Fruit fly (Drosophila melanogaster): ENCODE data around the gene Arp5.

Gene Arp5

dm6 chr3R:18198518-18199118 lies 13.3 kb downstream of the Arp5 start (continued):
- TF ChIP-seq kah (GFP tag; optimal IDR thresholded peaks at IDR 0.05): peak; percentile 60
- TF ChIP-seq CG15269 (tag; optimal IDR thresholded peaks at IDR 0.05): peak; percentile 25
- TF ChIP-seq Aef1 (GFP tag; IDR thresholded peaks at IDR 0.05): no peak
- TF ChIP-seq hb (GFP tag; IDR thresholded peaks at IDR 0.05; ENCODE audit: partially characterized antibody): no peak
- TF ChIP-seq GATAe (GFP tag; conservative IDR thresholded peaks at IDR 0.05): no peak
- no peak for TF ChIP-seq Poxn (GFP tag; IDR thresholded peaks at IDR 0.05)
- TF ChIP-seq ftz-f1 (GFP tag; optimal IDR thresholded peaks at IDR 0.05): no peak
- TF ChIP-seq inv (GFP tag; IDR thresholded peaks at IDR 0.05; ENCODE audit: partially characterized antibody): no peak
- TF ChIP-seq lov (optimal IDR thresholded peaks at IDR 0.05): no peak
- no peak for TF ChIP-seq lov (GFP tag; IDR thresholded peaks at IDR 0.05)
- no peak for TF ChIP-seq zfh1 (GFP tag; IDR thresholded peaks at IDR 0.05)
- TF ChIP-seq eve (GFP tag; optimal IDR thresholded peaks at IDR 0.05): no peak
- TF ChIP-seq Scr (GFP tag; IDR thresholded peaks at IDR 0.05; ENCODE audit: partially characterized antibody): no peak
- TF ChIP-seq TFAM (GFP tag; optimal IDR thresholded peaks at IDR 0.05): no peak
- no peak for TF ChIP-seq Hmx (GFP tag; optimal IDR thresholded peaks at IDR 0.05)
- TF ChIP-seq stc (GFP tag; IDR thresholded peaks at IDR 0.05): no peak
- TF ChIP-seq CG30431 (GFP tag; optimal IDR thresholded peaks at IDR 0.05): no peak
- TF ChIP-seq Ravus (GFP tag; IDR thresholded peaks at IDR 0.05): no peak
- no peak for TF ChIP-seq chif (GFP tag; optimal IDR thresholded peaks at IDR 0.05)
- TF ChIP-seq Oaz (GFP tag; IDR thresholded peaks at IDR 0.05): no peak
- TF ChIP-seq ash1 (GFP tag; optimal IDR thresholded peaks at IDR 0.05): no peak
- no peak for TF ChIP-seq shn (GFP tag; optimal IDR thresholded peaks at IDR 0.05)
- peak; percentile 68 for TF ChIP-seq CG17568 (GFP tag; optimal IDR thresholded peaks at IDR 0.05)
- TF ChIP-seq CG9609 (GFP tag; optimal IDR thresholded peaks at IDR 0.05): no peak
- TF ChIP-seq CG11093 (GFP tag; IDR thresholded peaks at IDR 0.05): no peak
- TF ChIP-seq repo (GFP tag; optimal IDR thresholded peaks at IDR 0.05): peak; percentile 32
- TF ChIP-seq CG34224 (GFP tag; IDR thresholded peaks at IDR 0.05; ENCODE audit: partially characterized antibody): no peak
- no peak for TF ChIP-seq ken (GFP tag; IDR thresholded peaks at IDR 0.05)
- no peak for TF ChIP-seq Rx (GFP tag; IDR thresholded peaks at IDR 0.05)
- no peak for TF ChIP-seq chn (GFP tag; optimal IDR thresholded peaks at IDR 0.05)
- no peak for TF ChIP-seq CG30403 (GFP tag; optimal IDR thresholded peaks at IDR 0.05)
- peak; percentile 57 for TF ChIP-seq CG4707 (GFP tag; optimal IDR thresholded peaks at IDR 0.05)
- no peak for TF ChIP-seq CG1647 (GFP tag; optimal IDR thresholded peaks at IDR 0.05)
- peak; percentile 52 for TF ChIP-seq CG31365 (tag; optimal IDR thresholded peaks at IDR 0.05)
- TF ChIP-seq insv (GFP tag; optimal IDR thresholded peaks at IDR 0.05): no peak
- TF ChIP-seq CG9797 (GFP tag; optimal IDR thresholded peaks at IDR 0.05): no peak
- peak; percentile 17 for TF ChIP-seq Kr (GFP tag; optimal IDR thresholded peaks at IDR 0.05)
- TF ChIP-seq ara (GFP tag; IDR thresholded peaks at IDR 0.05): no peak
- peak; percentile 46 for TF ChIP-seq CG4854 (GFP tag; optimal IDR thresholded peaks at IDR 0.05)
- no peak for TF ChIP-seq Dip2 (GFP tag; IDR thresholded peaks at IDR 0.05)
- no peak for TF ChIP-seq CG9876 (GFP tag; optimal IDR thresholded peaks at IDR 0.05)
- TF ChIP-seq CG18619 (GFP tag; optimal IDR thresholded peaks at IDR 0.05): peak; percentile 6
- peak; percentile 41 for TF ChIP-seq CG13624 (GFP tag; optimal IDR thresholded peaks at IDR 0.05)
- no peak for TF ChIP-seq emc (GFP tag; optimal IDR thresholded peaks at IDR 0.05)
- TF ChIP-seq CG10274 (GFP tag; optimal IDR thresholded peaks at IDR 0.05): no peak
- TF ChIP-seq bowl (GFP tag; IDR thresholded peaks at IDR 0.05): no peak
- TF ChIP-seq vvl (GFP tag; IDR thresholded peaks at IDR 0.05): no peak
- TF ChIP-seq CG18011 (GFP tag; optimal IDR thresholded peaks at IDR 0.05): no peak
- no peak for TF ChIP-seq wor (GFP tag; IDR thresholded peaks at IDR 0.05)
- TF ChIP-seq fu2 (GFP tag; optimal IDR thresholded peaks at IDR 0.05): no peak
- TF ChIP-seq en (GFP tag; optimal IDR thresholded peaks at IDR 0.05): no peak
- no peak for TF ChIP-seq CG14860 (GFP tag; IDR thresholded peaks at IDR 0.05; ENCODE audit: partially characterized antibody)
